Fruit fly (Drosophila melanogaster) whole organism, embryonic: ENCODE measurements around the gene CG3434.

Source experiments
- ATbp ChIP-seq: fragments of 200-800 bp; sonication (Bioruptor generic); optimal IDR thresholded peaks from 2 replicates; lab custom pipeline; 2017; ENCODE audit warnings: missing biosample characterization, mild to moderate bottlenecking, missing genetic modification characterization, missing genetic modification reagents
- CG10979 ChIP-seq: fragments of 200-800 bp; sonication (Bioruptor generic); optimal IDR thresholded peaks from 2 replicates; lab custom pipeline; 2018; ENCODE audit warnings: missing biosample characterization, mild to moderate bottlenecking, missing genetic modification characterization, moderate library complexity
- CG12104 ChIP-seq: fragments of 200-800 bp; sonication (Bioruptor generic); optimal IDR thresholded peaks from 3 replicates; lab custom pipeline; 2016; ENCODE audit warnings: missing biosample characterization, missing genetic modification characterization
- CG12155 ChIP-seq: fragments of 200-800 bp; sonication (Bioruptor generic); optimal IDR thresholded peaks from 3 replicates; lab custom pipeline; 2016; ENCODE audit warnings: missing biosample characterization, missing genetic modification characterization
- CG13775 ChIP-seq: fragments of 200-800 bp; sonication (Bioruptor generic); optimal IDR thresholded peaks from 3 replicates; lab custom pipeline; 2017; ENCODE audit warnings: missing biosample characterization, mild to moderate bottlenecking, missing genetic modification characterization
- CG14050 ChIP-seq: fragments of 200-800 bp; sonication (Bioruptor generic); IDR thresholded peaks from 3 replicates; pipeline ENCODE4 v1.3.6; 2022; ENCODE audit warnings: missing biosample characterization, missing genetic modification characterization
- CG17328 ChIP-seq: fragments of 200-800 bp; sonication (Bioruptor generic); IDR thresholded peaks from 2 replicates; pipeline ENCODE4 v1.3.6; 2022; ENCODE audit warnings: missing biosample characterization, missing genetic modification characterization
- CG17568 ChIP-seq: fragments of 200-800 bp; sonication (Bioruptor generic); optimal IDR thresholded peaks from 2 replicates; lab custom pipeline; 2018; ENCODE audit warnings: missing biosample characterization, mild to moderate bottlenecking, missing genetic modification characterization, moderate library complexity
- CG30403 ChIP-seq: fragments of 200-800 bp; sonication (Bioruptor generic); optimal IDR thresholded peaks from 3 replicates; lab custom pipeline; 2016; ENCODE audit warnings: missing biosample characterization, missing genetic modification characterization
- CG30431 ChIP-seq: fragments of 200-800 bp; sonication (Bioruptor generic); optimal IDR thresholded peaks from 2 replicates; lab custom pipeline; 2017; ENCODE audit warnings: missing biosample characterization, missing genetic modification characterization
- CG31224 ChIP-seq: fragments of 200-800 bp; sonication (Bioruptor generic); IDR thresholded peaks from 2 replicates; pipeline ENCODE4 v1.3.6; 2022; ENCODE audit warnings: missing biosample characterization, missing genetic modification characterization
- CG3847 ChIP-seq: fragments of 200-800 bp; sonication (Bioruptor generic); IDR thresholded peaks from 2 replicates; pipeline ENCODE4 v1.3.6; 2022; ENCODE audit warnings: missing biosample characterization, missing genetic modification characterization
- CG42726 ChIP-seq: fragments of 200-800 bp; sonication (Bioruptor generic); IDR thresholded peaks from 2 replicates; pipeline ENCODE4 v1.3.6; 2022; ENCODE audit warnings: missing biosample characterization, missing genetic modification characterization; ENCODE audit not compliant: partially characterized antibody
- CG4360 ChIP-seq: fragments of 200-800 bp; sonication (Bioruptor generic); IDR thresholded peaks from 2 replicates; pipeline ENCODE4 v1.3.6; 2022; ENCODE audit warnings: missing biosample characterization, missing genetic modification characterization
- CG4854 ChIP-seq: fragments of 200-800 bp; sonication (Bioruptor generic); optimal IDR thresholded peaks from 2 replicates; lab custom pipeline; 2016; ENCODE audit warnings: missing biosample characterization, missing genetic modification characterization, inconsistent platforms
- CG6272 ChIP-seq: fragments of 200-800 bp; sonication (Bioruptor generic); IDR thresholded peaks from 2 replicates; pipeline ENCODE4 v1.3.6; 2022; ENCODE audit warnings: missing biosample characterization, missing genetic modification characterization
- CG7745 ChIP-seq: fragments of 200-800 bp; sonication (Bioruptor generic); optimal IDR thresholded peaks from 2 replicates; lab custom pipeline; 2018; ENCODE audit warnings: missing biosample characterization, mild to moderate bottlenecking, missing genetic modification characterization, moderate library complexity
- CG7786 ChIP-seq: fragments of 200-800 bp; sonication (Bioruptor generic); optimal IDR thresholded peaks from 2 replicates; lab custom pipeline; 2016; ENCODE audit warnings: missing biosample characterization, missing genetic modification characterization
- CG7963 ChIP-seq: fragments of 200-800 bp; sonication (Bioruptor generic); IDR thresholded peaks from 3 replicates; pipeline ENCODE4 v1.3.6; 2022; ENCODE audit warnings: missing biosample characterization, missing genetic modification characterization; ENCODE audit not compliant: partially characterized antibody
- CG8359 ChIP-seq: fragments of 200-800 bp; sonication (Bioruptor generic); optimal IDR thresholded peaks from 2 replicates; lab custom pipeline; 2017; ENCODE audit warnings: missing biosample characterization, mild to moderate bottlenecking, missing genetic modification characterization, borderline replicate concordance
- CG8388 ChIP-seq: fragments of 200-800 bp; sonication (Bioruptor generic); optimal IDR thresholded peaks from 2 replicates; lab custom pipeline; 2019; ENCODE audit warnings: missing biosample characterization, mild to moderate bottlenecking, missing genetic modification characterization, moderate library complexity
- CG9215 ChIP-seq: fragments of 200-800 bp; sonication (Bioruptor generic); IDR thresholded peaks from 2 replicates; pipeline ENCODE4 v1.3.6; 2022; ENCODE audit warnings: missing biosample characterization, missing genetic modification characterization
- CG9609 ChIP-seq: fragments of 200-800 bp; sonication (Bioruptor generic); optimal IDR thresholded peaks from 3 replicates; lab custom pipeline; 2016; ENCODE audit warnings: missing biosample characterization, missing genetic modification characterization
- Deaf1 ChIP-seq: fragments of 200-800 bp; optimal IDR thresholded peaks from 3 replicates; lab custom pipeline; 2019; ENCODE audit warnings: missing biosample characterization, mild to moderate bottlenecking, missing genetic modification characterization, moderate library complexity
- Elba2 ChIP-seq: fragments of 200-800 bp; sonication (Bioruptor generic); optimal IDR thresholded peaks from 3 replicates; lab custom pipeline; 2016; ENCODE audit warnings: missing biosample characterization, missing genetic modification characterization
- Kr ChIP-seq: fragments of 200-800 bp; sonication (Bioruptor generic); optimal IDR thresholded peaks from 2 replicates; lab custom pipeline; 2017; ENCODE audit warnings: missing biosample characterization, mild to moderate bottlenecking, missing genetic modification characterization
- NK7.1 ChIP-seq: fragments of 200-800 bp; sonication (Bioruptor generic); optimal IDR thresholded peaks from 3 replicates; lab custom pipeline; 2016; ENCODE audit warnings: missing biosample characterization, missing genetic modification characterization
- Pdp1 ChIP-seq, 2 experiments: fragments of 200-800 bp; sonication (Bioruptor generic); optimal IDR thresholded peaks; 3 replicates each; lab custom pipeline; 2016; ENCODE audit warnings: missing biosample characterization in 2 of 2, missing genetic modification characterization in 2 of 2, mild to moderate bottlenecking in 1 of 2, moderate library complexity in 1 of 2
- Poxn ChIP-seq: fragments of 200-800 bp; sonication (Bioruptor generic); IDR thresholded peaks from 2 replicates; pipeline ENCODE4 v1.3.6; 2022; ENCODE audit warnings: missing biosample characterization, missing genetic modification characterization
- Tbp ChIP-seq: fragments of >200 bp; optimal IDR thresholded peaks from 2 replicates; lab custom pipeline; 2018; ENCODE audit warnings: missing biosample characterization, missing genetic modification characterization
- ase ChIP-seq: fragments of 200-800 bp; sonication (Bioruptor generic); IDR thresholded peaks from 3 replicates; pipeline ENCODE4 v1.3.6; 2022; ENCODE audit warnings: missing biosample characterization, missing genetic modification characterization
- ash1 ChIP-seq: fragments of 200-800 bp; sonication (Bioruptor generic); optimal IDR thresholded peaks from 2 replicates; lab custom pipeline; 2018; ENCODE audit warnings: missing biosample characterization, mild to moderate bottlenecking, missing genetic modification characterization
- corto ChIP-seq: fragments of 200-800 bp; sonication (Bioruptor generic); optimal IDR thresholded peaks from 2 replicates; lab custom pipeline; 2016; ENCODE audit warnings: missing biosample characterization, mild to moderate bottlenecking, missing genetic modification characterization, moderate library complexity
- croc ChIP-seq: fragments of 200-800 bp; sonication (Bioruptor generic); conservative IDR thresholded peaks from 3 replicates; pipeline ENCODE4 v1.3.6; 2022; ENCODE audit warnings: missing biosample characterization, missing genetic modification characterization
- danr ChIP-seq: fragments of 200-800 bp; sonication (Bioruptor generic); IDR thresholded peaks from 2 replicates; pipeline ENCODE4 v1.3.6; 2022; ENCODE audit warnings: missing biosample characterization, missing genetic modification characterization
- dpn ChIP-seq, 2 experiments: fragments of 200-800 bp; sonication (Bioruptor generic); optimal IDR thresholded peaks; 3 replicates each; lab custom pipeline; 2016; ENCODE audit warnings: missing biosample characterization in 2 of 2, missing genetic modification characterization in 2 of 2
- fd3F ChIP-seq: fragments of 200-800 bp; sonication (Bioruptor generic); optimal IDR thresholded peaks from 2 replicates; lab custom pipeline; 2018; ENCODE audit warnings: missing biosample characterization, mild to moderate bottlenecking, missing genetic modification characterization, moderate library complexity
- fd64A ChIP-seq: fragments of 200-800 bp; sonication (Bioruptor generic); optimal IDR thresholded peaks from 3 replicates; lab custom pipeline; 2018; ENCODE audit warnings: missing biosample characterization, mild to moderate bottlenecking, missing genetic modification characterization
- gem ChIP-seq: fragments of 200-800 bp; sonication (Bioruptor generic); optimal IDR thresholded peaks from 2 replicates; lab custom pipeline; 2019; ENCODE audit warnings: missing biosample characterization, mild to moderate bottlenecking, missing genetic modification characterization, moderate library complexity
- ind ChIP-seq: fragments of 200-800 bp; sonication (Bioruptor generic); optimal IDR thresholded peaks from 3 replicates; lab custom pipeline; 2016; ENCODE audit warnings: missing biosample characterization, missing genetic modification characterization
- nerfin-2 ChIP-seq: fragments of 200-800 bp; sonication (Bioruptor generic); IDR thresholded peaks from 2 replicates; pipeline ENCODE4 v1.3.6; 2022; ENCODE audit warnings: missing biosample characterization, missing genetic modification characterization; ENCODE audit not compliant: partially characterized antibody
- onecut ChIP-seq: fragments of 200-800 bp; sonication (Bioruptor generic); IDR thresholded peaks from 2 replicates; pipeline ENCODE4 v1.3.6; 2022; ENCODE audit warnings: missing biosample characterization, missing genetic modification characterization
- otp ChIP-seq: fragments of 200-800 bp; sonication (Bioruptor generic); IDR thresholded peaks from 3 replicates; pipeline ENCODE4, ENCODE4 v1.3.6; 2022; ENCODE audit warnings: missing biosample characterization, missing genetic modification characterization
- pnt ChIP-seq: fragments of 200-800 bp; sonication (Bioruptor generic); optimal IDR thresholded peaks from 3 replicates; lab custom pipeline; 2016; ENCODE audit warnings: missing biosample characterization, missing genetic modification characterization
- psq ChIP-seq: fragments of 200-800 bp; sonication (Bioruptor generic); optimal IDR thresholded peaks from 2 replicates; lab custom pipeline; 2017; ENCODE audit warnings: missing biosample characterization, missing genetic modification characterization
- shn ChIP-seq: fragments of 200-800 bp; sonication (Bioruptor generic); optimal IDR thresholded peaks from 3 replicates; lab custom pipeline; 2016; ENCODE audit warnings: missing biosample characterization, missing genetic modification characterization
- sr ChIP-seq: fragments of 200-800 bp; sonication (Bioruptor generic); IDR thresholded peaks from 3 replicates; pipeline ENCODE4 v1.3.6; 2022; ENCODE audit warnings: missing biosample characterization, missing genetic modification characterization
- tgo ChIP-seq: fragments of 200-800 bp; sonication (Bioruptor generic); IDR thresholded peaks from 3 replicates; pipeline ENCODE4 v1.3.6; 2022; ENCODE audit warnings: missing biosample characterization, missing genetic modification characterization
- yki ChIP-seq: fragments of >200 bp; optimal IDR thresholded peaks from 3 replicates; lab custom pipeline; 2018
- z ChIP-seq: fragments of 200-800 bp; sonication (Bioruptor generic); IDR thresholded peaks from 3 replicates; pipeline ENCODE4 v1.3.6; 2022; ENCODE audit warnings: missing biosample characterization, missing genetic modification characterization

CG3434 gene

DNA sequence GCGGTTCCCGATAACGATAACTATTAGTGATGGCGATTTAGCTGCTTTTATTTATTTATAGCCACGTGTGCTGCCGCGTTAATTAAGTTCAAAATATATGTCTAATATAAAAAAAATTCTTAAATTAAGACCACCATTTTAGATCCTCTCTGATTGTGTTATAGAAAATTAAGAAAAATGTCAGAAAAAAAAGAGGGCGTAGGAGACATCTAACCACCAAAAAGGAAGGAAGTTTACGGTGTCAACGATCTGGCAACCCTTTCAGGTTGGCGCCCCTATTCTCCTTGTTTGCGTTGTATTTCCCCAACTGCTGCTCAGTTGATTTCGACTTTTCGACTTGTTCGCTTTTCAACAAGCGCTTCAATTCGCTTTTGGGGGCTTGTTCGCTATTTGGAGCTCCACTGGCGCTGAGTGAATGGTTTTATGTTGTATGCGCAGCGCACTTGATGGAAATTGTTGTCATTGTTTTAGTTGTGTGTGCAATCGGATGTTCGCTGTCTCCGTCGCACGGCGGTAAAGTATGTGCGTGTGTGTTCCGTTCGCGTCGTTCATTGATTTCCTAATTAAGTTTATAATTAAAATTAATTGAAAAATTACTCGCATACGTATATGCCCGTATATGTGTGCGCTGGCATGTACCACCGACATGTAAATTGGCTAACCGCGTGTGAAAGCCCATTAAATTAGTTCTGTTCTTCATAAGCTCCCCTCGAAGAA, at the start of gene CG3434, which contains the start of gene CG44838 (continued):
- TF ChIP-seq z (GFP tag; lab: Robert Waterston, UW) = no peak
- peak; percentile 74 to 84 for TF ChIP-seq dpn (GFP tag; optimal IDR thresholded peaks at IDR 0.05; lab: Kevin White, UChicago)
- TF ChIP-seq otp = peak; percentile 72; the same call in 2 of the 3 replicates
- no peak; the same call in 1 of the 2 replicates for TF ChIP-seq CG31224 (GFP tag; lab: Robert Waterston, UW)
- TF ChIP-seq Pdp1 (GFP tag; optimal IDR thresholded peaks at IDR 0.05; lab: Kevin White, UChicago) = peak; percentile 57 to 65
- TF ChIP-seq CG6272 = peak; percentile 76; the same call in 1 of the 2 replicates
- peak; percentile 86 for TF ChIP-seq CG12155
- TF ChIP-seq psq (GFP tag; lab: Kevin White, UChicago) = peak; percentile 77
- peak; percentile 51 for TF ChIP-seq NK7.1
- TF ChIP-seq CG12104 (GFP tag; lab: Kevin White, UChicago) = peak; percentile 54
- no peak for TF ChIP-seq Tbp (GFP tag; lab: Kevin White, UChicago)
- no peak for TF ChIP-seq CG7963 (GFP tag; lab: Robert Waterston, UW)
- TF ChIP-seq ATbp (GFP tag; lab: Kevin White, UChicago) = peak; percentile 55
- peak; percentile 68 for TF ChIP-seq shn
- TF ChIP-seq ase = peak; percentile 73
- peak; percentile 88 for TF ChIP-seq CG30403 (GFP tag; lab: Kevin White, UChicago)
- TF ChIP-seq CG17328 (GFP tag; lab: Robert Waterston, UW) = peak; percentile 74
- TF ChIP-seq nerfin-2 (GFP tag; lab: Robert Waterston, UW) = no peak
- no peak for TF ChIP-seq Kr
- TF ChIP-seq pnt (GFP tag; lab: Kevin White, UChicago) = peak; percentile 53
- no peak for TF ChIP-seq ash1 (GFP tag; lab: Kevin White, UChicago)
- TF ChIP-seq Deaf1 (tag; lab: Kevin White, UChicago) = peak; percentile 58
- peak; percentile 64 for TF ChIP-seq CG17568
- peak; percentile 51 for TF ChIP-seq onecut (GFP tag; lab: Robert Waterston, UW)
- TF ChIP-seq CG7786 (GFP tag; lab: Kevin White, UChicago) = peak; percentile 57
- no peak for TF ChIP-seq danr (GFP tag; lab: Robert Waterston, UW)
- peak; percentile 58 for TF ChIP-seq CG9215
- peak; percentile 86 for TF ChIP-seq CG3847 (GFP tag; lab: Robert Waterston, UW)
- peak; percentile 89 for TF ChIP-seq CG13775
- TF ChIP-seq croc = peak; percentile 55; the same call in 1 of the 3 replicates
- TF ChIP-seq fd64A (GFP tag; lab: Kevin White, UChicago) = peak; percentile 15
- peak; percentile 75 for TF ChIP-seq CG8388
- TF ChIP-seq ind (GFP tag; lab: Kevin White, UChicago) = peak; percentile 81
- peak; percentile 42 for TF ChIP-seq corto (GFP tag; lab: Kevin White, UChicago)
- TF ChIP-seq CG4854 = peak; percentile 48
- TF ChIP-seq Poxn = 0 out of 2 replicates have a peak, but pooled peaks have one; percentile 28
- peak; percentile 53 for TF ChIP-seq CG9609 (GFP tag; lab: Kevin White, UChicago)
- TF ChIP-seq CG7745 (tag; lab: Kevin White, UChicago) = peak; percentile 97
- peak; percentile 41 for TF ChIP-seq CG30431 (GFP tag; lab: Kevin White, UChicago)
- peak; percentile 64 for TF ChIP-seq tgo (GFP tag; lab: Robert Waterston, UW)
- no peak for TF ChIP-seq CG42726 (GFP tag; lab: Robert Waterston, UW)
- peak; percentile 68 for TF ChIP-seq fd3F (GFP tag; lab: Kevin White, UChicago)
- TF ChIP-seq gem (tag; lab: Kevin White, UChicago) = peak; percentile 88
- TF ChIP-seq CG14050 (GFP tag; lab: Robert Waterston, UW) = peak; percentile 60
- TF ChIP-seq CG10979 (tag; lab: Kevin White, UChicago) = peak; percentile 73
- TF ChIP-seq CG4360 (GFP tag; lab: Robert Waterston, UW) = 0 out of 2 replicates have a peak, but pooled peaks have one; percentile 34
- no peak for TF ChIP-seq yki (lab: Kevin White, UChicago)
- no peak for TF ChIP-seq sr (GFP tag; lab: Robert Waterston, UW)
- no peak for TF ChIP-seq CG8359
- peak; percentile 67 for TF ChIP-seq Elba2 (GFP tag; lab: Kevin White, UChicago)
